Worm (Caenorhabditis elegans) whole organism, late embryonic: Measurements from ENCODE around the gene rei-2.

Experiments used
- ceh-19 ChIP-seq: fragments of 200-800 bp; sonication (Bioruptor generic); optimal IDR thresholded peaks from 2 replicates; lab custom pipeline; 2018; ENCODE audit warnings: mild to moderate bottlenecking, missing genetic modification characterization, missing compliant biosample characterization
- elt-4 ChIP-seq: sonication (generic microtip); optimal IDR thresholded peaks from 2 replicates; lab custom pipeline; 2016; ENCODE audit warnings: missing genetic modification characterization, missing compliant biosample characterization
- nhr-11 ChIP-seq: fragments of 150-350 bp; optimal IDR thresholded peaks from 2 replicates; lab custom pipeline; 2014; ENCODE audit warnings: missing biosample characterization, missing genetic modification characterization
- pros-1 ChIP-seq: fragments of 150-350 bp; optimal IDR thresholded peaks from 2 replicates; lab custom pipeline; 2014; ENCODE audit warnings: missing biosample characterization, missing genetic modification reagents, missing genetic modification characterization
- sox-2 ChIP-seq: fragments of 200-800 bp; sonication (Bioruptor generic); IDR thresholded peaks from 2 replicates; pipeline ENCODE4 v1.3.6; 2022; ENCODE audit warnings: missing genetic modification reagents, missing genetic modification characterization, missing compliant biosample characterization

- TF ChIP-seq sox-2 (GFP tag; lab: Robert Waterston, UW) (no peak), nhr-11 (tag; lab: Kevin White, UChicago) (no peak), pros-1 (no peak), ceh-19 (GFP tag; lab: Kevin White, UChicago) (no peak), elt-4 (no peak)
Measured at ce11 chrX:1122198-1122597, 34.2 kb upstream of the rei-2 start.
